Worm (Caenorhabditis elegans): Measurements from ENCODE around the gene Y82E9BR.8.
"Not testable (repeated sequence)": the region's sequence is repeated elsewhere in the genome, so short reads cannot be mapped to it uniquely, and the experiment has no call there.

DNA sequence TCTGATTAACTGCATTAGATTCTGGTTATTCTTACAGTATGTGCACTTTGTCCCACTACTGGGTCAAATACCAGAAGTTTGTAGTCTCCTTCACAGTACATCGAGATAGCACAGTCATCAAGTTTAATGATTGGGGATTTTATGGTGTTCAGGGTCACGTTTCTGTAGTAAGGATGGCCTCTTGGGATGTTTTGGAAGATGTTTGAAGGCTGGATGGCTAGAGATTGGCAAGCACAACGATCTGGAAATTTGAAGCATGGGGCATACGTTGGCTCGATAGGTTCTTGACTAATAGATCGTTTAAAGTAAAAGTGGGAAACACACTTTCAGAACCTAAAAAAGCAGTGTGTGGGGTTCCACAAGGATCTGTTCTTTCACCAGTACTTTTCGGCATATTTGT, at the start of gene Y82E9BR.8:
- TF ChIP-seq spr-1 (tag; optimal IDR thresholded peaks at IDR 0.05); unc-62 (GFP tag; optimal IDR thresholded peaks at IDR 0.05 in 1 of 2); unc-62 (tag; optimal IDR thresholded peaks at IDR 0.05); nhr-10 (tag; optimal IDR thresholded peaks at IDR 0.05); ama-1 (optimal IDR thresholded peaks at IDR 0.05); nhr-76 (tag; optimal IDR thresholded peaks at IDR 0.05); lin-15B (tag; optimal IDR thresholded peaks at IDR 0.05); dpl-1 (GFP tag; optimal IDR thresholded peaks at IDR 0.05); lsy-2 (tag; optimal IDR thresholded peaks at IDR 0.05); lim-7 (GFP tag; IDR thresholded peaks at IDR 0.05); nhr-77 (tag; optimal IDR thresholded peaks at IDR 0.05): not testable (repeated sequence)

Data from whole organism, L4 larva.